Worm (Caenorhabditis elegans) whole organism, L4 larva: ENCODE measurements around the gene F23F12.13.

Source experiments
- R02D3.7 ChIP-seq: fragments of 150-350 bp; sonication (generic microtip); optimal IDR thresholded peaks from 3 replicates; lab custom pipeline; 2014; ENCODE audit warnings: missing biosample characterization, missing genetic modification characterization
- aly-2 ChIP-seq: sonication (generic microtip); optimal IDR thresholded peaks from 2 replicates; lab custom pipeline; 2018; ENCODE audit warnings: missing biosample characterization, missing genetic modification characterization
- nhr-111 ChIP-seq: fragments of 200-800 bp; sonication (Bioruptor generic); optimal IDR thresholded peaks from 2 replicates; lab custom pipeline; 2018; ENCODE audit warnings: mild to moderate bottlenecking, missing genetic modification characterization, missing compliant biosample characterization
- nhr-25 ChIP-seq: sonication (generic microtip); optimal IDR thresholded peaks from 2 replicates; lab custom pipeline; 2017; ENCODE audit warnings: missing genetic modification characterization, mild to moderate bottlenecking, missing compliant biosample characterization, antibody characterized with exemption, moderate library complexity, borderline replicate concordance; ENCODE audit not compliant: insufficient read depth
- nhr-77 ChIP-seq: fragments of 150-350 bp; optimal IDR thresholded peaks from 2 replicates; lab custom pipeline; 2014; ENCODE audit warnings: missing biosample characterization, missing genetic modification characterization
- pha-4 ChIP-seq, 2 experiments: fragments of 150-350 bp in 1 of 2; fragments of 200-800 bp in 1 of 2; sonication (Bioruptor generic) in 1 of 2; IDR thresholded peaks in 1 of 2; optimal IDR thresholded peaks in 1 of 2; 2 replicates each; pipeline versions ENCODE4 v1.3.6 to Lab custom; 2014 to 2022; ENCODE audit warnings: missing genetic modification characterization in 2 of 2, missing genetic modification reagents in 2 of 2, missing biosample characterization in 1 of 2, missing compliant biosample characterization in 1 of 2
- vab-7 ChIP-seq: fragments of 200-800 bp; sonication (Bioruptor generic); IDR thresholded peaks from 2 replicates; pipeline ENCODE4 v1.3.6; 2022; ENCODE audit warnings: missing genetic modification reagents, missing genetic modification characterization, missing compliant biosample characterization
- zfp-2 ChIP-seq: sonication (generic microtip); optimal IDR thresholded peaks from 2 replicates; lab custom pipeline; 2016; ENCODE audit warnings: mild to moderate bottlenecking, missing genetic modification characterization, missing compliant biosample characterization

DNA sequence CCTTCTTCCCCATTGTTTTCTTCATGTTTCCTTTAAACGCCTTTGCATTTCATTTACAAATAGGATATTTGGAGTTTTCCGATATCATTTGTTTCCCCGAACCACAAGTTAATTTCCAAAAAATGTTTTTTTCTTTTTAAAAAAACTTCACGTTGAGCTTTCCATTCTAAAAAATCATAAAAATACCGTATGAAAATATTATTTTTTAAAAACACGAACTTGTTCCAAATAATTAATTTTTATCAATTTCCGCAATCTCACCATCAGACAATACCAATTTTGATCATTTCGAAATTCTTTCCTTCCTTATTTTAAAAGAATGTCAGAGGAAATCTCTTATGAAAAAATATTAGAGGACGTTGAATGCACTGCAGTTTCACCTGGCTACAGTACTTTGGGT is 24.0 kb upstream of the F23F12.13 start, which contains the start of gene wht-6:
- no peak for TF ChIP-seq vab-7 (GFP tag; lab: Robert Waterston, UW)
- TF ChIP-seq nhr-111, result no peak
- TF ChIP-seq aly-2, result no peak
- no peak for TF ChIP-seq R02D3.7 (tag; lab: Kevin White, UChicago)
- TF ChIP-seq nhr-25 (tag; lab: Kevin White, UChicago), result no peak
- no peak for TF ChIP-seq pha-4 (GFP tag; IDR thresholded peaks at IDR 0.05; lab: Robert Waterston, UW)
- TF ChIP-seq pha-4 (tag; optimal IDR thresholded peaks at IDR 0.05; lab: Kevin White, UChicago), result no peak
- TF ChIP-seq zfp-2 (tag; lab: Kevin White, UChicago), result no peak
- TF ChIP-seq nhr-77 (tag; lab: Kevin White, UChicago), result no peak
